Worm (Caenorhabditis elegans) whole organism, mixed stage, embryonic: Measurements from ENCODE around the gene ttbk-8.2.
A peak's percentile ranks its signal among the peaks of the same experiment; 100 is the strongest.

Experiments used
- M03D4.4 ChIP-seq: sonication (generic microtip); optimal IDR thresholded peaks from 2 replicates; lab custom pipeline; 2017; ENCODE audit warnings: mild to moderate bottlenecking, missing genetic modification characterization, missing compliant biosample characterization
- bed-3 ChIP-seq: fragments of 200-800 bp; sonication (Bioruptor generic); optimal IDR thresholded peaks from 3 replicates; lab custom pipeline; 2018; ENCODE audit warnings: mild to moderate bottlenecking, missing genetic modification characterization, moderate library complexity, missing compliant biosample characterization
- blmp-1 ChIP-seq: fragments of 150-350 bp; optimal IDR thresholded peaks from 2 replicates; lab custom pipeline; 2014; ENCODE audit warnings: missing biosample characterization, missing genetic modification characterization
- ceh-39 ChIP-seq: fragments of 150-350 bp; optimal IDR thresholded peaks from 2 replicates; lab custom pipeline; 2014; ENCODE audit warnings: missing biosample characterization, missing genetic modification characterization
- ceh-43 ChIP-seq: fragments of 200-800 bp; sonication (Bioruptor generic); optimal IDR thresholded peaks from 2 replicates; lab custom pipeline; 2018; ENCODE audit warnings: mild to moderate bottlenecking, missing genetic modification characterization, moderate library complexity, missing compliant biosample characterization
- ceh-83 ChIP-seq: fragments of 200-800 bp; sonication (Bioruptor generic); optimal IDR thresholded peaks from 2 replicates; lab custom pipeline; 2018; ENCODE audit warnings: mild to moderate bottlenecking, missing genetic modification characterization, missing compliant biosample characterization
- ces-1 ChIP-seq: fragments of 150-350 bp; optimal IDR thresholded peaks from 2 replicates; lab custom pipeline; 2014; ENCODE audit warnings: missing biosample characterization, missing genetic modification reagents, missing genetic modification characterization
- drap-1 ChIP-seq: fragments of 200-800 bp; sonication (Bioruptor generic); optimal IDR thresholded peaks from 3 replicates; lab custom pipeline; 2018; ENCODE audit warnings: mild to moderate bottlenecking, missing genetic modification characterization, missing compliant biosample characterization
- elt-1 ChIP-seq: sonication (generic microtip); optimal IDR thresholded peaks from 2 replicates; lab custom pipeline; 2017; ENCODE audit warnings: missing genetic modification characterization, mild to moderate bottlenecking, missing compliant biosample characterization, antibody characterized with exemption, moderate library complexity, borderline replicate concordance; ENCODE audit not compliant: insufficient read depth
- elt-3 ChIP-seq: fragments of 150-350 bp; optimal IDR thresholded peaks from 2 replicates; lab custom pipeline; 2014; ENCODE audit warnings: missing biosample characterization, missing genetic modification characterization
- ham-2 ChIP-seq: fragments of 200-800 bp; sonication (Bioruptor generic); optimal IDR thresholded peaks from 2 replicates; lab custom pipeline; 2018; ENCODE audit warnings: mild to moderate bottlenecking, missing genetic modification characterization, missing compliant biosample characterization
- hlh-1 ChIP-seq: fragments of 150-350 bp; optimal IDR thresholded peaks from 2 replicates; lab custom pipeline; 2014; ENCODE audit warnings: missing biosample characterization, missing genetic modification reagents, missing genetic modification characterization
- lin-13 ChIP-seq: fragments of 150-350 bp; optimal IDR thresholded peaks from 2 replicates; lab custom pipeline; 2014; ENCODE audit warnings: missing biosample characterization, missing genetic modification characterization
- lsy-2 ChIP-seq: fragments of 150-350 bp; optimal IDR thresholded peaks from 2 replicates; lab custom pipeline; 2014; ENCODE audit warnings: missing biosample characterization, missing genetic modification characterization
- mab-5 ChIP-seq: fragments of 150-350 bp; optimal IDR thresholded peaks from 2 replicates; lab custom pipeline; 2014; ENCODE audit warnings: missing biosample characterization, missing genetic modification characterization
- mep-1 ChIP-seq: fragments of 150-350 bp; optimal IDR thresholded peaks from 2 replicates; lab custom pipeline; 2017; ENCODE audit warnings: missing biosample characterization, missing genetic modification reagents, missing genetic modification characterization, inconsistent platforms
- mls-2 ChIP-seq: sonication (generic microtip); optimal IDR thresholded peaks from 2 replicates; lab custom pipeline; 2016; ENCODE audit warnings: mild to moderate bottlenecking, missing genetic modification characterization, moderate library complexity, missing compliant biosample characterization
- nhr-12 ChIP-seq: fragments of 150-350 bp; optimal IDR thresholded peaks from 2 replicates; lab custom pipeline; 2014; ENCODE audit warnings: missing biosample characterization, missing genetic modification characterization
- nhr-2 ChIP-seq: fragments of 150-350 bp; optimal IDR thresholded peaks from 2 replicates; lab custom pipeline; 2014; ENCODE audit warnings: missing biosample characterization, missing genetic modification characterization
- nhr-237 ChIP-seq: fragments of 150-350 bp; optimal IDR thresholded peaks from 2 replicates; lab custom pipeline; 2014; ENCODE audit warnings: missing biosample characterization, missing genetic modification characterization
- nhr-76 ChIP-seq: sonication (generic microtip); optimal IDR thresholded peaks from 2 replicates; lab custom pipeline; 2017; ENCODE audit warnings: missing biosample characterization, missing genetic modification characterization
- pha-4 ChIP-seq: fragments of 150-350 bp; optimal IDR thresholded peaks from 2 replicates; lab custom pipeline; 2018; ENCODE audit warnings: missing biosample characterization, missing genetic modification reagents, missing genetic modification characterization
- sem-2 ChIP-seq: fragments of 200-800 bp; sonication (Bioruptor generic); optimal IDR thresholded peaks from 2 replicates; lab custom pipeline; 2018; ENCODE audit warnings: mild to moderate bottlenecking, missing genetic modification characterization, missing compliant biosample characterization
- sptf-1 ChIP-seq: sonication (generic microtip); optimal IDR thresholded peaks from 2 replicates; lab custom pipeline; 2017; ENCODE audit warnings: mild to moderate bottlenecking, missing genetic modification characterization, moderate library complexity, missing compliant biosample characterization
- tbx-8 ChIP-seq: fragments of 200-800 bp; sonication (Bioruptor generic); optimal IDR thresholded peaks from 2 replicates; lab custom pipeline; 2018; ENCODE audit warnings: mild to moderate bottlenecking, missing genetic modification characterization, moderate library complexity, missing compliant biosample characterization
- unc-120 ChIP-seq: sonication (generic microtip); optimal IDR thresholded peaks from 2 replicates; lab custom pipeline; 2017; ENCODE audit warnings: missing genetic modification characterization, missing compliant biosample characterization; ENCODE audit not compliant: poor library complexity, severe bottlenecking
- unc-39 ChIP-seq: fragments of 150-350 bp; optimal IDR thresholded peaks from 2 replicates; lab custom pipeline; 2014; ENCODE audit warnings: missing biosample characterization, missing genetic modification characterization
- unc-62 ChIP-seq: fragments of 150-350 bp; optimal IDR thresholded peaks from 2 replicates; lab custom pipeline; 2014; ENCODE audit warnings: missing biosample characterization, missing genetic modification reagents, missing genetic modification characterization
- zip-8 ChIP-seq: fragments of 150-350 bp; optimal IDR thresholded peaks from 2 replicates; lab custom pipeline; 2014; ENCODE audit warnings: missing biosample characterization, missing genetic modification characterization

Gene ttbk-8.2

ce11 chrIV:5602415-5602814, 29.3 kb upstream of the ttbk-8.2 start:
- TF ChIP-seq lin-13 (no peak), nhr-2 (tag; lab: Kevin White, UChicago) (no peak), pha-4 (tag; lab: Kevin White, UChicago) (no peak), nhr-12 (tag; lab: Kevin White, UChicago) (no peak), ham-2 (GFP tag; lab: Kevin White, UChicago) (no peak), elt-3 (tag; lab: Kevin White, UChicago) (no peak), mls-2 (no peak), ces-1 (GFP tag; lab: Kevin White, UChicago) (no peak), sptf-1 (tag; lab: Kevin White, UChicago) (no peak), unc-39 (no peak), unc-62 (no peak), sem-2 (GFP tag; lab: Kevin White, UChicago) (no peak), bed-3 (GFP tag; lab: Kevin White, UChicago) (no peak), lsy-2 (tag; lab: Kevin White, UChicago) (no peak), ceh-39 (tag; lab: Kevin White, UChicago) (no peak), blmp-1 (no peak), tbx-8 (GFP tag; lab: Kevin White, UChicago) (no peak), hlh-1 (tag; lab: Kevin White, UChicago) (no peak), nhr-237 (tag; lab: Kevin White, UChicago) (no peak), M03D4.4 (tag; lab: Kevin White, UChicago) (no peak)

- TF ChIP-seq ceh-83 (GFP tag; lab: Kevin White, UChicago) (no peak), pha-4 (tag; lab: Kevin White, UChicago) (peak; percentile 87)
These were observed 28.4 kb upstream of the ttbk-8.2 start for ce11 chrIV:5603321-5603720.

- TF ChIP-seq hlh-1 (tag; lab: Kevin White, UChicago) (peak; percentile 38), elt-1 (tag; lab: Kevin White, UChicago) (no peak), nhr-2 (tag; lab: Kevin White, UChicago) (no peak), nhr-76 (no peak), ceh-39 (tag; lab: Kevin White, UChicago) (no peak), sem-2 (GFP tag; lab: Kevin White, UChicago) (no peak), nhr-237 (tag; lab: Kevin White, UChicago) (no peak), bed-3 (GFP tag; lab: Kevin White, UChicago) (no peak), ham-2 (GFP tag; lab: Kevin White, UChicago) (no peak), mls-2 (no peak), lin-13 (no peak), zip-8 (no peak), mab-5 (tag; lab: Kevin White, UChicago) (no peak), lsy-2 (tag; lab: Kevin White, UChicago) (no peak), drap-1 (GFP tag; lab: Kevin White, UChicago) (no peak), mep-1 (tag; lab: Kevin White, UChicago) (peak; percentile 12), M03D4.4 (tag; lab: Kevin White, UChicago) (no peak), unc-120 (tag; lab: Kevin White, UChicago) (peak; percentile 37), pha-4 (tag; lab: Kevin White, UChicago) (peak; percentile 89), ces-1 (GFP tag; lab: Kevin White, UChicago) (no peak), ceh-43 (GFP tag; lab: Kevin White, UChicago) (no peak), tbx-8 (GFP tag; lab: Kevin White, UChicago) (no peak), nhr-12 (tag; lab: Kevin White, UChicago) (no peak), sptf-1 (tag; lab: Kevin White, UChicago) (no peak), blmp-1 (no peak)
These were observed 27.3 kb upstream of the ttbk-8.2 start for ce11 chrIV:5604465-5604864.

ce11 chrIV:5605225-5605624, 26.5 kb upstream of the ttbk-8.2 start:
- TF ChIP-seq lsy-2 (tag; lab: Kevin White, UChicago) = no peak

ce11 chrIV:5607343-5607742, 24.4 kb upstream of the ttbk-8.2 start:
- TF ChIP-seq unc-120 (tag; lab: Kevin White, UChicago) (peak; percentile 15), unc-62 (no peak)
- TF ChIP-seq, all 35 proteins: peak for 1
